Worm (Caenorhabditis elegans): ENCODE data around the gene Y97E10AL.1.

DNA sequence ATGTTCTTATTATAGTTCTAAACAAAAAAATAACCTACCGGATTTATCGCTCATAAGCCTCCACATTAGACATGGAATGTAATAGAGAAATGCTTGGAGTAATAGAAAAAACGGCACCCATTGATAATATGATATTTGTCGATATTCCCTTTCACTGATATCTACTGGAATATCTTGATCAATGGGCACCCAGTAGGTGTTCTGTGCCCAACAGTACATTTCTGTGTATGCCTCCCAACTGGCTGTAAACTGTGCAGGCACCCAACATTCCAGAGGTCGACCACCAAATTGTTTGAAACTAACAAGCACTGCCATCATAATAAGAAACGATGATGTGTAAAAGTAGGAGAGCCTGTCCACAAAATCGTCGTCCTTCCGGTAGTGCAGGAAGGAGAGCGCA is 21.5 kb upstream of the Y97E10AL.1 start:
- no peak for TF ChIP-seq jun-1 (tag; optimal IDR thresholded peaks at IDR 0.05)
- TF ChIP-seq lin-13 (GFP tag; optimal IDR thresholded peaks at IDR 0.05) = no peak
- no peak for TF ChIP-seq hlh-11 (tag; optimal IDR thresholded peaks at IDR 0.05)
- no peak for TF ChIP-seq ces-1 (GFP tag; optimal IDR thresholded peaks at IDR 0.05)
- TF ChIP-seq lin-38 (GFP tag; IDR thresholded peaks at IDR 0.05) = no peak
- TF ChIP-seq nhr-76 (tag; optimal IDR thresholded peaks at IDR 0.05) = no peak
- TF ChIP-seq lim-7 (GFP tag; IDR thresholded peaks at IDR 0.05) = no peak
- no peak for TF ChIP-seq aly-2 (tag; optimal IDR thresholded peaks at IDR 0.05)
- no peak for TF ChIP-seq snpc-4 (tag; optimal IDR thresholded peaks at IDR 0.05)

Measured in whole organism, L4 larva.